Worm (Caenorhabditis elegans) whole organism, L3 larva: ENCODE data around the gene T27D12.6.

Experiments used
- ceh-28 ChIP-seq: fragments of 150-350 bp; optimal IDR thresholded peaks from 2 replicates; lab custom pipeline; 2014; ENCODE audit warnings: missing biosample characterization, missing genetic modification reagents, missing genetic modification characterization
- ceh-82 ChIP-seq: fragments of 150-350 bp; optimal IDR thresholded peaks from 2 replicates; lab custom pipeline; 2014; ENCODE audit warnings: missing biosample characterization, missing genetic modification characterization
- daf-12 ChIP-seq: fragments of 150-350 bp; optimal IDR thresholded peaks from 2 replicates; lab custom pipeline; 2014; ENCODE audit warnings: missing biosample characterization, missing genetic modification reagents, missing genetic modification characterization
- egl-5 ChIP-seq: fragments of 150-350 bp; optimal IDR thresholded peaks from 2 replicates; lab custom pipeline; 2017; ENCODE audit warnings: missing biosample characterization, missing genetic modification reagents, missing genetic modification characterization, inconsistent platforms
- elt-1 ChIP-seq: fragments of 150-350 bp; optimal IDR thresholded peaks from 2 replicates; lab custom pipeline; 2014; ENCODE audit warnings: missing biosample characterization, missing genetic modification characterization
- elt-2 ChIP-seq: sonication (generic microtip); optimal IDR thresholded peaks from 2 replicates; lab custom pipeline; 2016; ENCODE audit warnings: missing genetic modification reagents, mild to moderate bottlenecking, missing genetic modification characterization, missing compliant biosample characterization
- elt-3 ChIP-seq, 3 experiments: fragments of 150-350 bp in 1 of 3; sonication (generic microtip) in 2 of 3; optimal IDR thresholded peaks; 2 replicates in 2 of 3; 4 replicates in 1 of 3; lab custom pipeline; 2014 to 2017; ENCODE audit warnings: missing biosample characterization in 3 of 3, missing genetic modification characterization in 3 of 3
- eor-1 ChIP-seq, 2 experiments: fragments of 150-350 bp; optimal IDR thresholded peaks; 2 replicates each; lab custom pipeline; 2014 to 2018; ENCODE audit warnings: missing biosample characterization in 2 of 2, missing genetic modification characterization in 2 of 2
- fos-1 ChIP-seq: fragments of 150-350 bp; optimal IDR thresholded peaks from 2 replicates; lab custom pipeline; 2014; ENCODE audit warnings: missing biosample characterization, missing genetic modification characterization
- hmg-11 ChIP-seq: sonication (generic microtip); optimal IDR thresholded peaks from 2 replicates; lab custom pipeline; 2016; ENCODE audit warnings: missing genetic modification characterization, missing compliant biosample characterization
- jun-1 ChIP-seq: fragments of 150-350 bp; optimal IDR thresholded peaks from 2 replicates; lab custom pipeline; 2014; ENCODE audit warnings: missing biosample characterization, missing genetic modification reagents, missing genetic modification characterization
- lin-39 ChIP-seq: fragments of 150-350 bp; optimal IDR thresholded peaks from 2 replicates; lab custom pipeline; 2018; ENCODE audit warnings: missing biosample characterization, missing genetic modification reagents, missing genetic modification characterization
- lsy-12 ChIP-seq: sonication (generic microtip); optimal IDR thresholded peaks from 2 replicates; lab custom pipeline; 2016; ENCODE audit warnings: mild to moderate bottlenecking, missing genetic modification characterization, missing compliant biosample characterization
- nhr-11 ChIP-seq: fragments of 150-350 bp; optimal IDR thresholded peaks from 2 replicates; lab custom pipeline; 2014; ENCODE audit warnings: missing biosample characterization, missing genetic modification characterization
- nhr-12 ChIP-seq: fragments of 150-350 bp; optimal IDR thresholded peaks from 2 replicates; lab custom pipeline; 2014; ENCODE audit warnings: missing biosample characterization, missing genetic modification characterization
- nhr-23 ChIP-seq: fragments of 150-350 bp; optimal IDR thresholded peaks from 2 replicates; lab custom pipeline; 2014; ENCODE audit warnings: missing biosample characterization, missing genetic modification reagents, missing genetic modification characterization
- nhr-237 ChIP-seq: fragments of 150-350 bp; optimal IDR thresholded peaks from 2 replicates; lab custom pipeline; 2014; ENCODE audit warnings: missing biosample characterization, missing genetic modification characterization
- nhr-25 ChIP-seq: sonication (generic microtip); optimal IDR thresholded peaks from 2 replicates; lab custom pipeline; 2017; ENCODE audit warnings: missing biosample characterization, missing genetic modification characterization
- nhr-28 ChIP-seq: fragments of 150-350 bp; optimal IDR thresholded peaks from 2 replicates; lab custom pipeline; 2014; ENCODE audit warnings: missing biosample characterization, missing genetic modification characterization
- nhr-43 ChIP-seq: sonication (generic microtip); optimal IDR thresholded peaks from 2 replicates; lab custom pipeline; 2016; ENCODE audit warnings: mild to moderate bottlenecking, missing genetic modification characterization, missing compliant biosample characterization; ENCODE audit not compliant: poor library complexity, severe bottlenecking
- nhr-67 ChIP-seq: fragments of 150-350 bp; optimal IDR thresholded peaks from 2 replicates; lab custom pipeline; 2014; ENCODE audit warnings: missing biosample characterization, missing genetic modification characterization
- nhr-76 ChIP-seq: fragments of 150-350 bp; sonication (generic microtip); optimal IDR thresholded peaks from 5 replicates; lab custom pipeline; 2014; ENCODE audit warnings: missing biosample characterization, missing genetic modification characterization
- nhr-77 ChIP-seq: fragments of 150-350 bp; optimal IDR thresholded peaks from 2 replicates; lab custom pipeline; 2014; ENCODE audit warnings: missing biosample characterization, missing genetic modification characterization
- pha-4 ChIP-seq: fragments of 150-350 bp; optimal IDR thresholded peaks from 2 replicates; lab custom pipeline; 2014; ENCODE audit warnings: missing biosample characterization, missing genetic modification reagents, missing genetic modification characterization
- pqm-1 ChIP-seq: fragments of 150-350 bp; optimal IDR thresholded peaks from 2 replicates; lab custom pipeline; 2017; ENCODE audit warnings: missing biosample characterization, missing genetic modification characterization, inconsistent platforms
- sea-2 ChIP-seq: fragments of 150-350 bp; sonication (generic microtip); optimal IDR thresholded peaks from 4 replicates; lab custom pipeline; 2014; ENCODE audit warnings: missing biosample characterization, missing genetic modification reagents, missing genetic modification characterization
- snpc-4 ChIP-seq: fragments of 150-350 bp; optimal IDR thresholded peaks from 2 replicates; lab custom pipeline; 2014; ENCODE audit warnings: missing biosample characterization, missing genetic modification characterization
- tbx-2 ChIP-seq: sonication (generic microtip); optimal IDR thresholded peaks from 2 replicates; lab custom pipeline; 2016; ENCODE audit warnings: mild to moderate bottlenecking, missing genetic modification characterization, missing compliant biosample characterization
- unc-39 ChIP-seq: sonication (generic microtip); optimal IDR thresholded peaks from 4 replicates; lab custom pipeline; 2017; ENCODE audit warnings: missing biosample characterization, missing genetic modification characterization
- unc-62 ChIP-seq: fragments of 150-350 bp; sonication (generic microtip); optimal IDR thresholded peaks from 4 replicates; lab custom pipeline; 2014; ENCODE audit warnings: missing biosample characterization, missing genetic modification reagents, missing genetic modification characterization
- ztf-4 ChIP-seq: fragments of 150-350 bp; optimal IDR thresholded peaks from 2 replicates; lab custom pipeline; 2014; ENCODE audit warnings: missing biosample characterization, missing genetic modification characterization

T27D12.6 gene

DNA sequence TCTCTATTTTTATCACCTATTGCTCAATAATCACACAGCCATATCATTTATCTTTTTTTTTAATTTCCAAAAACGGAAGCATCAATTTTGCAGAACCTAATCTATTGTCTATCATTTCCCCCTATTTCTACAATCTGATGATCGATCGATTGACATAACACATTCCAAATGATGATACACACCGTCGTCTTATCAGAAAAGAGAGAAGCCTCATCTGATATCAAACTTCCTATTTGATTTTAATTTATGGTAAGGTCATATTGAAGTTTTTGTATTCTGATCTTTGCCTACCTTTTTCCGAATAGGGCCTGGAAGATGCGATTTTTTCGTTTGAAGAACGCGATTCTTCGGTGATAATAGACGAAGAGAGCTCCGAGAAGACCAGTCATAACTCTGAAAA, 14.3 kb downstream of the T27D12.6 start:
- no peak for TF ChIP-seq nhr-43 (tag; lab: Kevin White, UChicago)
- peak in 1 of 3 experiments; percentile 24 for TF ChIP-seq elt-3 (tag; optimal IDR thresholded peaks at IDR 0.05; lab: Kevin White, UChicago)
- TF ChIP-seq nhr-23 (tag; lab: Kevin White, UChicago), result peak; percentile 30
- no peak for TF ChIP-seq tbx-2
- no peak for TF ChIP-seq nhr-11 (tag; lab: Kevin White, UChicago)
- peak; percentile 76 for TF ChIP-seq nhr-76

ce11 chrII:11852191-11852901, 17.0 kb downstream of the T27D12.6 start:
- TF ChIP-seq ceh-82 (tag; lab: Kevin White, UChicago) (no peak), nhr-23 (tag; lab: Kevin White, UChicago) (peak; percentile 69), nhr-25 (tag; lab: Kevin White, UChicago) (peak; percentile 70), nhr-43 (tag; lab: Kevin White, UChicago) (peak; percentile 72)

DNA sequence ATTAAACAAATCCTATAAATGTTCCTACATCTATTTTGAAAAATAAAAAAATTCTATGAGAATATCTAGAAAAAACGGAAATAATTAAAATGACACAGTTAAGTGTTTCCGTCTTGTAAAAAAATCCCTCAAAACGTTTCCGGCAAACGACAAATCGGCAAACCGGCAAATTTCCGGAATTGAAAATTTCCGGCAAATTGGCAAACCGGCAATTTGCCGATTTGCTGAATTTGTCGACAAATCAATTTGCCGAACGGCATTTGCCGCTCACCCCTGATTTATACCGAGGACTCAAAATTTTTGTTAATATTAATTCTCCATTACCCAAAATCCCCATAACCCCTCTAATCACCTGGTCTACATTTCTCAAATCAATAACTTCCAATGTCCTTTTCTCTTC, 17.8 kb downstream of the T27D12.6 start:
- no peak for TF ChIP-seq egl-5 (tag; lab: Kevin White, UChicago)
- TF ChIP-seq lin-39 (tag; lab: Kevin White, UChicago), result no peak

DNA sequence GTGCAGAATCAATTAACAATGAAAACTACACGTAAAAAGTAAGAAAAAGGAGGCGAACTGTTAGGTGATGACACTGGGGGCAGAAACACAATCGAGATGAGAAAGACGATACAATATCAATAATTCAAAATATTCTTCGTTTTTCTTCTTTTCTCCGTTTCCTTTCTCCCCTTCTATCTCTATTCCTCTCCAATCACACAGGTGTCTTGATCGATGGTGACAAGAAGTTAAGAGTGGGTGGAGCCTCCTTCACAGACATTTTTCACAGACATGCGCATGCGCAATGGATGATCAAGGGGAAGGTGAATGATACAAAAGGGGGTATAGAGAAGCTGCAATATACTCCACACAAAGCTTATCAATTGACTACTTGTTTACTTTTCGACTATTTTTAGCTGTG, 19.4 kb downstream of the T27D12.6 start:
- no peak for TF ChIP-seq ceh-28 (tag; lab: Kevin White, UChicago)
- no peak for TF ChIP-seq nhr-12
- no peak for TF ChIP-seq fos-1
- no peak for TF ChIP-seq snpc-4 (tag; lab: Kevin White, UChicago)
- TF ChIP-seq lin-39 (tag; lab: Kevin White, UChicago), result no peak
- TF ChIP-seq unc-62 (GFP tag; lab: Kevin White, UChicago), result no peak
- no peak for TF ChIP-seq jun-1
- TF ChIP-seq nhr-76, result no peak
- no peak for TF ChIP-seq ceh-82 (tag; lab: Kevin White, UChicago)

DNA sequence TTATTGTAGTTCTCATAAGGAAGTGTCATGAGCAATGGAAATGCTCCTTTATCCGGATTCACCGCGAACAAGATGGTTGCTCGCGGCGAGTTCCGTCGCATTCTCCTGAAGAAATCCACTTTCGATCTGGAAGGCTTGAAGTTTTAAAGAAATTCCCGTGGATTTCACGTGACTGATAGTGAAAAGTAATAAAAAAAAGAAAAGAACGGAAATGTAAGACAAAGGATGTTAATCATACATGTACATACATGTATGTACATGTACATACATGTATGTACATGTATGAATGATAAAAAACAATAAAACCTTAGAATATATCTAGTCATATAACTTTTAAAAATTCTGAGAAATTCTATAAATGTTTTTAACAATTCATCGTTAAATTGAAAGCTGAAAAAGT, 21.1 kb downstream of the T27D12.6 start, which contains the start of gene clh-1:
Gene clh-1 (minus strand): TSS at position 101 of the 400 bp plus-strand sequence.
- TF ChIP-seq nhr-28, result no peak
- TF ChIP-seq elt-2, result no peak
- TF ChIP-seq unc-39, result no peak
- TF ChIP-seq jun-1, result no peak
- no peak for TF ChIP-seq elt-1 (tag; lab: Kevin White, UChicago)
- TF ChIP-seq ceh-82 (tag; lab: Kevin White, UChicago), result no peak
- no peak for TF ChIP-seq lin-39 (tag; lab: Kevin White, UChicago)
- TF ChIP-seq lsy-12, result no peak
- TF ChIP-seq ztf-4 (tag; lab: Kevin White, UChicago), result no peak
- TF ChIP-seq fos-1, result no peak
- TF ChIP-seq nhr-77, result no peak
- no peak for TF ChIP-seq hmg-11 (tag; lab: Kevin White, UChicago)
- TF ChIP-seq nhr-25 (tag; lab: Kevin White, UChicago), result no peak
- TF ChIP-seq pha-4 (tag; lab: Kevin White, UChicago), result no peak
- TF ChIP-seq unc-62 (GFP tag; lab: Kevin White, UChicago), result no peak
- TF ChIP-seq snpc-4 (tag; lab: Kevin White, UChicago), result no peak
- TF ChIP-seq ceh-28 (tag; lab: Kevin White, UChicago), result no peak
- TF ChIP-seq nhr-12, result no peak

- TF ChIP-seq pqm-1 (tag; lab: Kevin White, UChicago) (peak; percentile 39), elt-1 (tag; lab: Kevin White, UChicago) (no peak), jun-1 (no peak), elt-2 (peak; percentile 52), unc-62 (GFP tag; lab: Kevin White, UChicago) (no peak)
Measured at ce11 chrII:11859833-11860232, 24.5 kb downstream of the T27D12.6 start.

DNA sequence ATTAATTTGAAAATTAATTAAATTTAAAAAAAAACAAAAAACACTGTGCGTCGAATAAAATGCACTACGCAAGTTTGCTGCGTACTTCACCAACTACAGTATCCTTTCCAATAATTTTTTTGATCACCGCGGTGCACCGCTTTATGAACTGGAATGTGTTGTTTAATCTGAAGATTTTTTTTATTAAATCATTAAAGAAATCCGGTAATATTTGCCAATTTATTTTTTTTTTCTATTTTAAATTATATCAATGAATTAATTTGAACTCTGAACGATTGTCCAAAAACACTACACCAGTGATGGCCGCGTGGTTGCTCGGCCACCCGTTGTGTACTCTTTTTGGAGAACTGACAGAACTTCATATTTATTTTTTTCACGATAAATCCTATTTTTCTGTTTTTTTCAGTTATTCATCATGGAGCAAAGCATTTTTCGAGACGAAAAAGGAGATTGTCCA, 25.3 kb downstream of the T27D12.6 start, which contains the start of gene K12D12.5:
Gene K12D12.5 (plus strand): TSS at position 407 of the 457 bp plus-strand sequence.
- TF ChIP-seq nhr-11 (tag; lab: Kevin White, UChicago) (no peak), nhr-28 (no peak), elt-1 (tag; lab: Kevin White, UChicago) (no peak), nhr-67 (tag; lab: Kevin White, UChicago) (no peak), elt-2 (no peak), daf-12 (tag; lab: Kevin White, UChicago) (no peak), eor-1 (tag; optimal IDR thresholded peaks at IDR 0.05; lab: Kevin White, UChicago) (no peak), nhr-237 (tag; lab: Kevin White, UChicago) (no peak), sea-2 (no peak), tbx-2 (no peak)
